Fruit fly (Drosophila melanogaster) whole organism: ENCODE results near the gene IntS2.

ENCODE experiments used
- CG8478 ChIP-seq: fragments of >200 bp; optimal IDR thresholded peaks from 2 replicates; lab custom pipeline; 2018; ENCODE audit warnings: inconsistent platforms
- pan ChIP-seq: fragments of >200 bp; optimal IDR thresholded peaks from 2 replicates; lab custom pipeline; 2017
- usp ChIP-seq: fragments of >200 bp; optimal IDR thresholded peaks from 2 replicates; lab custom pipeline; 2017; ENCODE audit warnings: missing biosample characterization, missing genetic modification characterization, mixed read lengths

dm6 chrX:17702738-17703570, 46.3 kb upstream of the IntS2 start, which contains the start of the genes CG8188 and par-6:
- TF ChIP-seq pan (lab: Kevin White, UChicago) (no peak), CG8478 (lab: Kevin White, UChicago) (no peak), usp (GFP tag; lab: Kevin White, UChicago) (no peak)
